Fruit fly (Drosophila melanogaster): ENCODE data around the gene CG42728.
A peak's percentile ranks its signal among the peaks of the same experiment; 100 is the strongest.

DNA sequence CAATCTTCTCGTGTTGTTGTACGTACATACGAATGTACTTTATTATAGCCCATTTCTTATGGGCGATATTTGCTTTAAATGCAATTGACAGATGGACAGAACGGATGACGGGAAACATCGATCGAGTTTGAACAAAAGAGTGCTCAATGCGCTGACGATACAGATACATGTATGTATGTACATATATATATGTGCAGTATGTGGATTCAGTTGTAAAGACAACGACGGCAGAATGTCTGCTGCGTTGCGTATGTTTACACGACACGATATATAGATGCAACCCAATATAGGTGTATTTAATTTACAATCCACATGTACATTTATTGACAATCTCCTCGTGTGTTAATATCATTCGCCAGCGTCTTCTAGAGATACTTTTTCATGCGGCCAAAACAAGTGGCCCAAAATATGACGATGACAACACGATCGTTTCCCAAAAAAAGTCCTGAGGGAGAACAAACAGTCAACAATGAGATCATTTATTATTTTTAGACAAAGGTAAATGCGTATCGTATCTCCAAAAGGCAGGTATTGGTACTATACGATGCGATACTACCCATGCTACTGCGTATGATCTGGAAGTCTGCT lies 2.7 kb upstream of the CG42728 start:
- TF ChIP-seq CG16779 (tag; optimal IDR thresholded peaks at IDR 0.05) (no peak), Ets96B (tag; optimal IDR thresholded peaks at IDR 0.05) (no peak), Hr39 (GFP tag; optimal IDR thresholded peaks at IDR 0.05) (no peak), Sox102F (GFP tag; optimal IDR thresholded peaks at IDR 0.05) (no peak), Blimp-1 (GFP tag; optimal IDR thresholded peaks at IDR 0.05) (no peak), achi (GFP tag; optimal IDR thresholded peaks at IDR 0.05) (peak; percentile 24), Hr38 (GFP tag; optimal IDR thresholded peaks at IDR 0.05) (no peak), CG6276 (GFP tag; optimal IDR thresholded peaks at IDR 0.05) (no peak), lz (GFP tag; optimal IDR thresholded peaks at IDR 0.05) (no peak), CG11902 (GFP tag; optimal IDR thresholded peaks at IDR 0.05) (no peak), dsx (GFP tag; optimal IDR thresholded peaks at IDR 0.05; ENCODE audit: poor library complexity, severe bottlenecking) (no peak), fd59A (GFP tag; optimal IDR thresholded peaks at IDR 0.05) (no peak)
